Worm (Caenorhabditis elegans) whole organism, L3 larva: ENCODE results near the gene spch-1.
A peak's percentile ranks its signal among the peaks of the same experiment; 100 is the strongest.

Experiments used
- R02D3.7 ChIP-seq: fragments of 150-350 bp; optimal IDR thresholded peaks from 2 replicates; lab custom pipeline; 2014; ENCODE audit warnings: missing biosample characterization, missing genetic modification characterization
- ceh-28 ChIP-seq: fragments of 150-350 bp; optimal IDR thresholded peaks from 2 replicates; lab custom pipeline; 2014; ENCODE audit warnings: missing biosample characterization, missing genetic modification reagents, missing genetic modification characterization
- ceh-82 ChIP-seq: fragments of 150-350 bp; optimal IDR thresholded peaks from 2 replicates; lab custom pipeline; 2014; ENCODE audit warnings: missing biosample characterization, missing genetic modification characterization
- ceh-9 ChIP-seq: sonication (generic microtip); optimal IDR thresholded peaks from 2 replicates; lab custom pipeline; 2018; ENCODE audit warnings: missing biosample characterization, missing genetic modification characterization
- daf-12 ChIP-seq: fragments of 150-350 bp; optimal IDR thresholded peaks from 2 replicates; lab custom pipeline; 2014; ENCODE audit warnings: missing biosample characterization, missing genetic modification reagents, missing genetic modification characterization
- egl-27 ChIP-seq: sonication (generic microtip); optimal IDR thresholded peaks from 4 replicates; lab custom pipeline; 2017; ENCODE audit warnings: missing biosample characterization, missing genetic modification reagents, missing genetic modification characterization
- egl-5 ChIP-seq: fragments of 150-350 bp; optimal IDR thresholded peaks from 2 replicates; lab custom pipeline; 2017; ENCODE audit warnings: missing biosample characterization, missing genetic modification reagents, missing genetic modification characterization, inconsistent platforms
- elt-1 ChIP-seq: fragments of 150-350 bp; optimal IDR thresholded peaks from 2 replicates; lab custom pipeline; 2014; ENCODE audit warnings: missing biosample characterization, missing genetic modification characterization
- elt-2 ChIP-seq: sonication (generic microtip); optimal IDR thresholded peaks from 2 replicates; lab custom pipeline; 2016; ENCODE audit warnings: missing genetic modification reagents, mild to moderate bottlenecking, missing genetic modification characterization, missing compliant biosample characterization
- elt-3 ChIP-seq, 3 experiments: fragments of 150-350 bp in 1 of 3; sonication (generic microtip) in 2 of 3; optimal IDR thresholded peaks; 2 replicates in 2 of 3; 4 replicates in 1 of 3; lab custom pipeline; 2014 to 2017; ENCODE audit warnings: missing biosample characterization in 3 of 3, missing genetic modification characterization in 3 of 3
- eor-1 ChIP-seq, 2 experiments: fragments of 150-350 bp; optimal IDR thresholded peaks; 2 replicates each; lab custom pipeline; 2014 to 2018; ENCODE audit warnings: missing biosample characterization in 2 of 2, missing genetic modification characterization in 2 of 2
- fkh-10 ChIP-seq: sonication (generic microtip); optimal IDR thresholded peaks from 2 replicates; lab custom pipeline; 2017; ENCODE audit warnings: missing biosample characterization, missing genetic modification reagents, missing genetic modification characterization
- fkh-2 ChIP-seq: fragments of 150-350 bp; optimal IDR thresholded peaks from 2 replicates; lab custom pipeline; 2014; ENCODE audit warnings: missing biosample characterization, missing genetic modification reagents, missing genetic modification characterization
- fos-1 ChIP-seq: fragments of 150-350 bp; optimal IDR thresholded peaks from 2 replicates; lab custom pipeline; 2014; ENCODE audit warnings: missing biosample characterization, missing genetic modification characterization
- hmg-11 ChIP-seq: sonication (generic microtip); optimal IDR thresholded peaks from 2 replicates; lab custom pipeline; 2016; ENCODE audit warnings: missing genetic modification characterization, missing compliant biosample characterization
- jun-1 ChIP-seq: fragments of 150-350 bp; optimal IDR thresholded peaks from 2 replicates; lab custom pipeline; 2014; ENCODE audit warnings: missing biosample characterization, missing genetic modification reagents, missing genetic modification characterization
- lin-15B ChIP-seq: fragments of 150-350 bp; optimal IDR thresholded peaks from 2 replicates; lab custom pipeline; 2014; ENCODE audit warnings: missing biosample characterization, missing genetic modification characterization
- lin-39 ChIP-seq: fragments of 150-350 bp; optimal IDR thresholded peaks from 2 replicates; lab custom pipeline; 2018; ENCODE audit warnings: missing biosample characterization, missing genetic modification reagents, missing genetic modification characterization
- nfya-1 ChIP-seq: sonication (generic microtip); optimal IDR thresholded peaks from 2 replicates; lab custom pipeline; 2017; ENCODE audit warnings: missing genetic modification characterization, mild to moderate bottlenecking, missing compliant biosample characterization, antibody characterized with exemption, moderate library complexity; ENCODE audit not compliant: insufficient read depth
- nhr-12 ChIP-seq: fragments of 150-350 bp; optimal IDR thresholded peaks from 2 replicates; lab custom pipeline; 2014; ENCODE audit warnings: missing biosample characterization, missing genetic modification characterization
- nhr-23 ChIP-seq: fragments of 150-350 bp; optimal IDR thresholded peaks from 2 replicates; lab custom pipeline; 2014; ENCODE audit warnings: missing biosample characterization, missing genetic modification reagents, missing genetic modification characterization
- nhr-25 ChIP-seq: sonication (generic microtip); optimal IDR thresholded peaks from 2 replicates; lab custom pipeline; 2017; ENCODE audit warnings: missing biosample characterization, missing genetic modification characterization
- nhr-43 ChIP-seq: sonication (generic microtip); optimal IDR thresholded peaks from 2 replicates; lab custom pipeline; 2016; ENCODE audit warnings: mild to moderate bottlenecking, missing genetic modification characterization, missing compliant biosample characterization; ENCODE audit not compliant: poor library complexity, severe bottlenecking
- nhr-67 ChIP-seq: fragments of 150-350 bp; optimal IDR thresholded peaks from 2 replicates; lab custom pipeline; 2014; ENCODE audit warnings: missing biosample characterization, missing genetic modification characterization
- nhr-76 ChIP-seq: fragments of 150-350 bp; sonication (generic microtip); optimal IDR thresholded peaks from 5 replicates; lab custom pipeline; 2014; ENCODE audit warnings: missing biosample characterization, missing genetic modification characterization
- nhr-77 ChIP-seq: fragments of 150-350 bp; optimal IDR thresholded peaks from 2 replicates; lab custom pipeline; 2014; ENCODE audit warnings: missing biosample characterization, missing genetic modification characterization
- pha-4 ChIP-seq: fragments of 150-350 bp; optimal IDR thresholded peaks from 2 replicates; lab custom pipeline; 2014; ENCODE audit warnings: missing biosample characterization, missing genetic modification reagents, missing genetic modification characterization
- pqm-1 ChIP-seq: fragments of 150-350 bp; optimal IDR thresholded peaks from 2 replicates; lab custom pipeline; 2017; ENCODE audit warnings: missing biosample characterization, missing genetic modification characterization, inconsistent platforms
- skn-1 ChIP-seq: fragments of 150-350 bp; optimal IDR thresholded peaks from 2 replicates; lab custom pipeline; 2014; ENCODE audit warnings: missing biosample characterization, missing genetic modification characterization
- snpc-4 ChIP-seq: fragments of 150-350 bp; optimal IDR thresholded peaks from 2 replicates; lab custom pipeline; 2014; ENCODE audit warnings: missing biosample characterization, missing genetic modification characterization
- unc-39 ChIP-seq: sonication (generic microtip); optimal IDR thresholded peaks from 4 replicates; lab custom pipeline; 2017; ENCODE audit warnings: missing biosample characterization, missing genetic modification characterization
- ztf-11 ChIP-seq: fragments of 150-350 bp; optimal IDR thresholded peaks from 2 replicates; lab custom pipeline; 2014; ENCODE audit warnings: missing biosample characterization, missing genetic modification characterization
- ztf-4 ChIP-seq: fragments of 150-350 bp; optimal IDR thresholded peaks from 2 replicates; lab custom pipeline; 2014; ENCODE audit warnings: missing biosample characterization, missing genetic modification characterization

Gene spch-1

DNA sequence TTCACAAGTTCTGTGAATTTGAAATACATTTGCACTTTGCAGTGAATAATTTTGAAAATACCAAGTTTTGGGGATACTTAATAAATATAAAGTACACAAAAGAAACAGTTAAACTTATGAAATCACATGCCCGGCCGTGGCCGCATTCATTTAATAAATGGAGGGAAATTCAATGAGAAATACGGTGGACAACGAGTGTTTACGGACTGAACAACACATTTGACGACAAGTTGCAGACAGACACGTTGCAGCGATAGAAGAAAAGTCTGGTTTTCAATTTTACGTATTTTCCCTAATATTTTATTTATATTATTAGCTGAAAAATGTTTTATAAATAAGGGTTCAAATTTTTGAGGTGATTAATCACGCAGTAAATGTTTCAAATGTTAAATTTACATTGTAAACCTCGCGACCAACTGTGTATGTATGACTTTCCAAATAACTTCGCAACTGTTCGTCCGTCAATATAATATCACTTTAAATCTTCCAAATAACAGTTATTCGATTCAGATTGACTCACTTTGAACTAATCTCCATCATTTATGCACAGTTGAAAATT lies 40.2 kb upstream of the spch-1 start, which contains the start of gene copg-1:
Gene copg-1 (plus strand): TSS at position 509 of the 559 bp plus-strand sequence.
- TF ChIP-seq hmg-11 (tag; lab: Kevin White, UChicago) (peak; percentile 75), pha-4 (tag; lab: Kevin White, UChicago) (peak; percentile 66), snpc-4 (tag; lab: Kevin White, UChicago) (peak; percentile 51), lin-15B (tag; lab: Kevin White, UChicago) (peak; percentile 43), pqm-1 (tag; lab: Kevin White, UChicago) (peak; percentile 19), nfya-1 (tag; lab: Kevin White, UChicago) (peak; percentile 77), ceh-9 (tag; lab: Kevin White, UChicago) (no peak), skn-1 (no peak), unc-39 (tag; lab: Kevin White, UChicago) (no peak), nhr-23 (tag; lab: Kevin White, UChicago) (peak; percentile 63), nhr-25 (tag; lab: Kevin White, UChicago) (peak; percentile 4), R02D3.7 (tag; lab: Kevin White, UChicago) (no peak), nhr-43 (tag; lab: Kevin White, UChicago) (peak; percentile 31), ceh-82 (tag; lab: Kevin White, UChicago) (no peak)
- TF ChIP-seq, all 47 proteins: peak for 9

DNA sequence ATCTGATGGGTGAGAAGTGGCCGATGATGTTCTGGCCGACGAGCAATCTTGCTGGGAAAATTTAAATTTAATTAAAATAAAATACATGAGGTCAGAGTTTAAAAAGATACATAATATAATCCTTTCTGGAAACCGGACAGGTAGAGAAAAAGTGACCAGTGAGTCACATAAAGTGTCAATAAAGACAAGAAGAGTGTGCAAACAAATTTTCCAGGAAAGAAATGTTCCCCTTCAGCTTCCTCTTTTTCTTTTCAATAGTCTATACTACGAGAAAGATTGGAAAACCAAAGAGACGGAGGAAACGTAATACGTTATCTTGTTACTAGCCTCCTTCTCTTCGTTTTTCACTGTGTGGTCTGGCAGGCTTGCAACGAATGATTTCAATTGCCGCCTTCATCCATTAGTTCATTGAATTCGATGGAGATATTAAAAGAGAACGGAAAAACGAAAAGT lies 39.2 kb upstream of the spch-1 start, which contains the start of gene tsp-12:
Gene tsp-12 (minus strand): TSS at position 51 of the 453 bp plus-strand sequence.
- TF ChIP-seq lin-15B (tag; lab: Kevin White, UChicago) (no peak), elt-2 (tag; lab: Kevin White, UChicago) (no peak), egl-5 (tag; lab: Kevin White, UChicago) (no peak), ztf-4 (tag; lab: Kevin White, UChicago) (no peak), lin-39 (tag; lab: Kevin White, UChicago) (no peak), snpc-4 (tag; lab: Kevin White, UChicago) (peak; percentile 50), ceh-28 (tag; lab: Kevin White, UChicago) (no peak), jun-1 (tag; lab: Kevin White, UChicago) (no peak), pha-4 (tag; lab: Kevin White, UChicago) (peak; percentile 63)

DNA sequence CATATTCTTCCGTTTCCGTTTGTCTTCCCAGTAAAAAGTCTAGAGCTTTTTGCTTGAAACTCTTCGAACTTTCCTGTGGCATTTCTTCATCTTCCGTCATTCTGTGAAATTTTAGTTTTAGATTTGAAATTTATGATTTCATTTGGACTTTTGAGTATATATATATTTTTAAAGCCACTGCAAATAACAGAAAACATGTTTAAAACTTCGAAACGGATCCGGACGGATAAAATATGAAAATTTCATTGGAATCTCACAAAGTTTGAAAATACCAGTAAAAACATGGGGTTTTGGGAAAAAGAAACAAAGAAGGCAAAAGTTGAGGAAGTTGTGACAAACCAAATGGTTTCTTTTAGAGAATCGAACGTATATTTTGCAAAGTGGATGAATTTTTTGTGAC lies 37.6 kb upstream of the spch-1 start, which contains the start of gene pigs-1:
Gene pigs-1 (minus strand): TSS at position 101 of the 400 bp plus-strand sequence.
- TF ChIP-seq nhr-23 (tag; lab: Kevin White, UChicago) (no peak), jun-1 (tag; lab: Kevin White, UChicago) (no peak), ceh-9 (tag; lab: Kevin White, UChicago) (no peak)

DNA sequence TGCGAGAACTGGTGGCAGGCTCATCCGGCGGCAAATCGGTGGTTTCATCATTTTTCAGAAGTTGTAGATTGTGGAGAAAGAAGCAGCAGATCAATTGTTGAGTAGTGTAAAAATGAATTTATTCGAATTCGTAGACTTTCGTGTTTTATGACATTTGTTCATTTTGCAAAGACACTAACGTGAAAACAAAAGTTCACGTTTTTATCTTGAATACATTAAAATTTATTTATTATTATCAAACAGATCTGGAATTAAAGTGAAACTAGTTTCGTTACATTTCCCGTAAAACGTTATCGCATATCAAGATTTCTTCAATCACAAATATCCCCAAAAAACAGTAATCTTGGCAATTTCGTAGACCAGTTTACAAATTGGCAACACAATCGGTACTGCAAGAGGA lies 35.5 kb upstream of the spch-1 start, which contains the start of gene T14G10.8:
Gene T14G10.8 (minus strand): TSS at position 101 of the 400 bp plus-strand sequence.
- TF ChIP-seq ztf-4 (tag; lab: Kevin White, UChicago) = no peak

DNA sequence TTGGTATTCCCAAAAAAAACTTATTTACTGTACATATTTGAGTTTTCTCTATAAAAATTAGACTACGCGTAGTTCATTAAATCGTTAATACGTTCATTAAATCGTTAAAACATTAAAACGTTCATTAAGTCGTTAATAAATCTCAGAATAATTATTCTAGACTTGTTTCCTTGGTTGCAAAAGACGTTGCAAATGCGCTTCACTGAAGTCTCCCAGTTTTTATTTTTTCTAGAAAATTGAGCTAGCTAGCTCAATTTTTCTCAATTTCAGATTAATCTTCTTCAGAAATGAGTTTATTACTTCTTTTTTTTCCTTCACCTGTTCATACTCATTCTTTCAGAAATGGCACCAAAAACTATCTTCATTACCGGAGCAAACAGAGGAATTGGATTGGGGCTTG lies 33.6 kb upstream of the spch-1 start:
- TF ChIP-seq ceh-82 (tag; lab: Kevin White, UChicago) (no peak), elt-3 (tag; optimal IDR thresholded peaks at IDR 0.05; lab: Kevin White, UChicago) (no peak), nhr-43 (tag; lab: Kevin White, UChicago) (no peak), eor-1 (tag; optimal IDR thresholded peaks at IDR 0.05; lab: Kevin White, UChicago) (no peak), daf-12 (no peak), fkh-10 (GFP tag; lab: Kevin White, UChicago) (no peak), nhr-67 (tag; lab: Kevin White, UChicago) (no peak), hmg-11 (tag; lab: Kevin White, UChicago) (no peak), nhr-77 (no peak)

DNA sequence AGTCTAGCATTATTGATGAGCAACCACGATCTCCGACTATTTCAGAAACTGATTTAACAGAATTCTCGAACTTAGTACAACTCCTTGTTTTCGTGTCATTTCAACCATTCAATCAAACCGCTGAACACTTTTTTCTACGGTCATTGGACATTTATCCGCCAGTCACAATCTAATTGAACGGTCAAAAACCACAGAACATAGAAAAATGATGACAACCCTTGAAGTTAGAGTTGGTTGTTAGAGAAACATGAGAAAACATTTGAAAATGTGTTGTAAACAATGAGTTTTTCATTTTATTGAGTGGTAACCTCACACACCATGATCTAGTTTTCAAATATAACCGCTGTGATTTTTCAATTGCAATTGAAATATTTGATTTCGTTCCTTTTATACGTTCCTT lies 33.1 kb upstream of the spch-1 start:
- TF ChIP-seq nhr-77 (no peak), unc-39 (tag; lab: Kevin White, UChicago) (no peak), hmg-11 (tag; lab: Kevin White, UChicago) (no peak), nhr-25 (tag; lab: Kevin White, UChicago) (no peak), ceh-9 (tag; lab: Kevin White, UChicago) (no peak), lin-39 (tag; lab: Kevin White, UChicago) (no peak), ztf-11 (no peak), fkh-10 (GFP tag; lab: Kevin White, UChicago) (no peak), fos-1 (tag; lab: Kevin White, UChicago) (no peak), skn-1 (no peak), nhr-76 (tag; lab: Kevin White, UChicago) (no peak), elt-1 (tag; lab: Kevin White, UChicago) (no peak), egl-27 (tag; lab: Kevin White, UChicago) (no peak), fkh-2 (tag; lab: Kevin White, UChicago) (no peak), nhr-12 (tag; lab: Kevin White, UChicago) (no peak)
